Worm (Caenorhabditis elegans): ENCODE data around the gene pals-21.

DNA sequence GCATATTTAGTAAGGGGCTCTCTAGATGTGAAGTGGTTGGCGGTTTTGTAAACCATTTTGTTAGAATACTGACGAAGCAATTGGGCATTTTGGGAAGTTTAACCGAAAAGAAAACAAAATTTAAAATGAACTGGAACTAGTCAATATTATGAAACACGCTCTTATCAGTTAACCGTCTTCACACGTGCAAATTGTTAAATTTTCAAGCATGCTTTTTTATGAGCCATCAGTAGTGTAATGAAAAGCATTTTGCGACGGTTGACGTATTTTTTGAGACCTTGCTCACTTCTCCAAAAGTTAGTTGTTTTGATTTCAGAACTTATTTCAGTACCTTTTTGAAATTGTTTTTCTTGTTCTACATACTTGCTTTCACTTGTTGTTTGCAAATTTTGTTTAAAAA, 31.1 kb downstream of the pals-21 start, which contains the start of gene fbxa-25:
- no peak for TF ChIP-seq ama-1 (optimal IDR thresholded peaks at IDR 0.05)
- TF ChIP-seq hmg-4 (GFP tag; optimal IDR thresholded peaks at IDR 0.05): no peak
- no peak for TF ChIP-seq aly-1 (tag; optimal IDR thresholded peaks at IDR 0.05)
- TF ChIP-seq tbx-11 (GFP tag; IDR thresholded peaks at IDR 0.05): no peak
- TF ChIP-seq flt-1 (GFP tag; IDR thresholded peaks at IDR 0.05): no peak
- no peak for TF ChIP-seq sea-1 (GFP tag; conservative IDR thresholded peaks at IDR 0.05)
- no peak for TF ChIP-seq ceh-13 (GFP tag; optimal IDR thresholded peaks at IDR 0.05)
- no peak for TF ChIP-seq scrt-1 (GFP tag; IDR thresholded peaks at IDR 0.05)
- no peak for TF ChIP-seq ets-7 (tag; optimal IDR thresholded peaks at IDR 0.05)
- no peak for TF ChIP-seq ceh-36 (tag; optimal IDR thresholded peaks at IDR 0.05)

All from whole organism, early embryonic.